Worm (Caenorhabditis elegans): ENCODE measurements around the gene Y57G7A.1.

Gene Y57G7A.1

DNA sequence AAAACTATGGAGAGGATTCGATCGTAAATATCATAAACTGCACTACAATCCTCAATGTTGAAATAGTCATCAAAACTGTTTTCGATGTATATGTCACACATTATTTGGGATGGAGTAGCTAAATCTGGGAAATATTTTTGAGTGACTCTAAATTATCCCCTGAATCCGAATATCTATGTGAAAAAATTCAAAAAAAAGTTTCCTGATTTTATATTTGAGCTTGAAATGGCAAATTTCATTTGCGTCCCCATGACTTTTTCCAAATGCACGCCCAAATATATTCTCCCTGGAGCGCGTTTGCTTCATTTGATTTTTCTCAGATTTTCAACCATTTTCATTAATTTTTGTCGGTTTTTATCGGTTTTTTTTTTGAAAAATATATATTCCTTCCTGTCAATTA, 5.1 kb upstream of the Y57G7A.1 start, which contains the start of gene srz-64:
Gene srz-64, minus strand, starts transcription at position 101 of the 400 bp plus-strand sequence.
- TF ChIP-seq M03D4.4 (tag; optimal IDR thresholded peaks at IDR 0.05), result no peak
- no peak for TF ChIP-seq lsy-2 (tag; optimal IDR thresholded peaks at IDR 0.05)
- no peak for TF ChIP-seq ces-1 (GFP tag; optimal IDR thresholded peaks at IDR 0.05)
- TF ChIP-seq ham-2 (GFP tag; optimal IDR thresholded peaks at IDR 0.05), result no peak
- no peak for TF ChIP-seq nhr-2 (tag; optimal IDR thresholded peaks at IDR 0.05)
- TF ChIP-seq snpc-4 (tag; optimal IDR thresholded peaks at IDR 0.05), result no peak
- TF ChIP-seq sptf-1 (tag; optimal IDR thresholded peaks at IDR 0.05), result no peak
- TF ChIP-seq cnd-1 (tag; optimal IDR thresholded peaks at IDR 0.05), result no peak

DNA sequence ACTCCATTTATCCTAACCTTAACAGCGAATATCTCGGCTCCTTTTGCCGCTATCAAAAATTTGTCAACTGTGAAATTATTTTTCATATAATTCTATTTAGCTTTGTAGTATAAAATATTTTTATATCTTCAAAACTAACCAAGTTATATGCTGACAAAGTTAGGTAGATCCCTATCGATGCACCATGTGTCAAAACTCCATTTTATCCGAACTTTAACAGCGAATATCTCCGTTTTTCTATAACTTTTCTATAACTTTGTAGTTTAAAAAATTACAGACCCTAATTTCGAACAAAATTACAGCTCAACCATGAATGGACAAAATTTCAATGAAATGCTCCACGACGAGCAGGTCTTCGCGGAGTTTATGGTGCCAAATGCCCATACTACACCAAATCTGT, 2.5 kb upstream of the Y57G7A.1 start, which contains the start of gene Y57G7A.2:
Gene Y57G7A.2, plus strand, starts transcription at position 301 of the 400 bp plus-strand sequence.
- TF ChIP-seq blmp-1 (tag; optimal IDR thresholded peaks at IDR 0.05) (no peak), flh-1 (GFP tag; optimal IDR thresholded peaks at IDR 0.05) (no peak), nhr-12 (tag; optimal IDR thresholded peaks at IDR 0.05) (no peak), unc-120 (tag; optimal IDR thresholded peaks at IDR 0.05; ENCODE audit: poor library complexity, severe bottlenecking) (no peak), unc-39 (tag; optimal IDR thresholded peaks at IDR 0.05) (no peak), sem-2 (GFP tag; optimal IDR thresholded peaks at IDR 0.05) (no peak), mab-5 (tag; optimal IDR thresholded peaks at IDR 0.05) (no peak), sptf-1 (tag; optimal IDR thresholded peaks at IDR 0.05) (no peak), hlh-1 (tag; optimal IDR thresholded peaks at IDR 0.05) (no peak), M03D4.4 (tag; optimal IDR thresholded peaks at IDR 0.05) (no peak), cnd-1 (tag; optimal IDR thresholded peaks at IDR 0.05) (no peak), ceh-83 (GFP tag; optimal IDR thresholded peaks at IDR 0.05) (no peak), lin-13 (tag; optimal IDR thresholded peaks at IDR 0.05) (no peak)

DNA sequence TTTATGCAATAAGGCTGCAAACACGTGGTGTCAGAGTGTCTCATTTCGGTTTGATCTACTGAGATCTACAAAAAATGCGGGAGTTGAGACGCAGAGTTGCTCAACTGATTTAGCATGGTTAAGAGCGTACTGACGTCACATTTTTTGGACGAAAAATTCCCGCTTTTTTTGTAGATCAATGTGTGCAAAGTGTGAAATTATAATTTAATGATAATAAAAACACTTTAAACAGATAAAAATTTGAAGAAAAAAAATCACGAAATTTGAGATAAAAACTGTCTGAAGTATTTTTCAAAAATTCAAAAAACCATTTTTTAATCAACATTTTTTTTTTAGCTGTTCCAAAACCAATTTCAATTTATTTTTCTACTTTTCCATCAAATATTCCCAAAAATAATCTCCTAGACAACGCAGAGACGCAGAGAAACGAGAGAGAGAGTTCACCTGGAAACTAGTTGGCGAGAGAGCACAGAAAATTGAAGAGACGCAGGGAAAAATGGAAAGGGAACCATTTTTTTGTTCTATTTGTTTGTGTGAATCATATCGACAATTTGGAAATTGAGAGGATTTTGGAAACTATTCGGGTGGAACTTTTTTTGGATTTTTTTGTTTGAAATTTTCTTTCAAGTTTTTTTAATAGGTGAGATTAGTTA, 1.1 kb upstream of the Y57G7A.1 start:
- TF ChIP-seq mab-5 (tag; optimal IDR thresholded peaks at IDR 0.05) (no peak), mep-1 (tag; optimal IDR thresholded peaks at IDR 0.05) (no peak), hlh-1 (tag; optimal IDR thresholded peaks at IDR 0.05) (no peak), ham-2 (GFP tag; optimal IDR thresholded peaks at IDR 0.05) (no peak), elt-3 (tag; optimal IDR thresholded peaks at IDR 0.05) (no peak), zip-8 (tag; optimal IDR thresholded peaks at IDR 0.05) (no peak), M03D4.4 (tag; optimal IDR thresholded peaks at IDR 0.05) (no peak), sptf-1 (tag; optimal IDR thresholded peaks at IDR 0.05) (no peak), ces-1 (GFP tag; optimal IDR thresholded peaks at IDR 0.05) (no peak), lsy-2 (tag; optimal IDR thresholded peaks at IDR 0.05) (no peak), unc-62 (GFP tag; optimal IDR thresholded peaks at IDR 0.05) (no peak), lin-13 (tag; optimal IDR thresholded peaks at IDR 0.05) (no peak), drap-1 (GFP tag; optimal IDR thresholded peaks at IDR 0.05) (no peak), ceh-39 (tag; optimal IDR thresholded peaks at IDR 0.05) (no peak)

DNA sequence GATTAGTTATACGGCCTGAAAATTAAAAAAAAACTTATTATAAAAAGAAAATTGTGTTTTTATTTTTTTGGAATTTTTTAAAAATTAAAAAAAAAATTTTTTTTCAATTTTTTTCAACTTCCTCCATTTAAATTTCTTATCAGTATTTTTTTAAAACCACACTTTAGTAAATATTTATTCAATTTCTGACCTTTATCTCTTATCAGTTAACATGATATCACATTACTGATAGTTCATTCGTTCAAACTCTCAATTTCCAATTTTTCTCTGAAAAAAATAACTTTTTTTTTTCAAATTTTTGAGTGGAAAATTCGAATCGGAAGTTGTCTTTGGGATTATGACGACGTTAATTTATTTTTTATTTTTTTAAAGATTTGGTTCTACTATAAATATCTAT, 574 bp upstream of the Y57G7A.1 start:
- no peak for TF ChIP-seq snpc-4 (tag; optimal IDR thresholded peaks at IDR 0.05)
- TF ChIP-seq mab-5 (tag; optimal IDR thresholded peaks at IDR 0.05), result no peak
- TF ChIP-seq sptf-1 (tag; optimal IDR thresholded peaks at IDR 0.05), result no peak
- TF ChIP-seq lin-32 (GFP tag; optimal IDR thresholded peaks at IDR 0.05), result no peak
- no peak for TF ChIP-seq blmp-1 (tag; optimal IDR thresholded peaks at IDR 0.05)
- TF ChIP-seq M03D4.4 (tag; optimal IDR thresholded peaks at IDR 0.05), result no peak
- TF ChIP-seq sem-2 (GFP tag; optimal IDR thresholded peaks at IDR 0.05), result no peak
- TF ChIP-seq ceh-43 (GFP tag; optimal IDR thresholded peaks at IDR 0.05), result no peak
- TF ChIP-seq ceh-83 (GFP tag; optimal IDR thresholded peaks at IDR 0.05), result no peak

DNA sequence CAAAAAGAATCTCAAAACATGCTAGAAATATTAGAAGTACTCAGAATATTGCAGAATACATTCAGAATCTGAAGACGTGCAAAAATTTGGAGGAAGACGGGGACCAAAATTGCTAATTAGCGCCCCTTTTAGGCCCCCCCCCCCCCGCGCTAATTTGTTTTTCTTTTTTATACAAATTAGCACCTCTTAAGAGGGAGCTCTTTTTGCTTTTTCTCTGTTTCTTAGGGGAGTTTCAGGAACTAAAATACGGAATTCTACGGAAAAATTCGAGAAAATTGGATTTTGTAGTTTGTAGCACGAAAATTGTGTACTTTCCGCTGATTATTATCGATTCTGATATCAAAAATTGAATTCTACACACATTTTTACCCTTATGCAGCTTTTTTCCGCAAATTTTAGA, 3.3 kb downstream of the Y57G7A.1 start, which contains the start of gene glb-31:
Gene glb-31, minus strand, starts transcription at position 101 of the 400 bp plus-strand sequence.
- TF ChIP-seq ceh-83 (GFP tag; optimal IDR thresholded peaks at IDR 0.05) (no peak), ztf-11 (tag; optimal IDR thresholded peaks at IDR 0.05) (no peak), ceh-43 (GFP tag; optimal IDR thresholded peaks at IDR 0.05) (no peak), drap-1 (GFP tag; optimal IDR thresholded peaks at IDR 0.05) (no peak), snpc-4 (tag; optimal IDR thresholded peaks at IDR 0.05) (no peak), unc-120 (tag; optimal IDR thresholded peaks at IDR 0.05; ENCODE audit: poor library complexity, severe bottlenecking) (no peak), nhr-28 (tag; optimal IDR thresholded peaks at IDR 0.05) (no peak), cnd-1 (tag; optimal IDR thresholded peaks at IDR 0.05) (no peak), mab-5 (tag; optimal IDR thresholded peaks at IDR 0.05) (no peak), ces-1 (GFP tag; optimal IDR thresholded peaks at IDR 0.05) (no peak), mls-2 (tag; optimal IDR thresholded peaks at IDR 0.05) (no peak), nhr-237 (tag; optimal IDR thresholded peaks at IDR 0.05) (no peak), nhr-2 (tag; optimal IDR thresholded peaks at IDR 0.05) (no peak), bed-3 (GFP tag; optimal IDR thresholded peaks at IDR 0.05) (no peak)
